Fruit fly (Drosophila melanogaster): ENCODE results near the gene Gagr.

The Gagr gene

DNA sequence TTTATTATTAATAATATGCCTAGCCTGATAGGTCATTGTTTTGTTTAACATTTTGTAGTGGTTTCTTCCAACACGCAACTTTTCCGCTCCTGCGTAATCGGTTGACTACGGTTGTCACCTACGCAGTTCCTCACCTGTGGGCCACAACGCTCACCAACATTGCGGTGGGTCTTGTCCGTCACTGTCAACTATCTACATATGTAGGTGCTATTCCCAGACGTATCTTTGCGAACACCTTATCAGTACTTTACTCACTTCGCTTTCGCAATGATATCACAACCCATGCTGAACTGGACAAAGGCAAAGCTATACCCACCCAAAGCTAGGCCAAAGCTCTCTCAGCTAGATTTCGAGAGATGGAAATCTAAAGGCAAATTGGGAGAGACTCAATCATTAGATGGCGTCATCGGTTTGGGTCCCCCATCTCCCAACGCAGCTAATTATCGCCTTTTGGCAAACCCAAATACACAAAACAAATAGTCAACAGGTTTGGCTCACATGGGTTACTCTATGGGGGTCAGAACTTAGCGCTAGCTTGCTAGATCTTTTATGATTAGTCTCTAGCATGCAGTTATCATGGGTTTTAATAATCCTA, 38.1 kb upstream of the Gagr start:
- no peak for TF ChIP-seq OdsH (GFP tag; optimal IDR thresholded peaks at IDR 0.05)
- no peak for TF ChIP-seq CG11902 (GFP tag; optimal IDR thresholded peaks at IDR 0.05)
- no peak for TF ChIP-seq ss (GFP tag; optimal IDR thresholded peaks at IDR 0.05)
- TF ChIP-seq spab (GFP tag; optimal IDR thresholded peaks at IDR 0.05) = no peak
- TF ChIP-seq CG10669 (GFP tag; optimal IDR thresholded peaks at IDR 0.05) = no peak
- no peak for TF ChIP-seq dsx (GFP tag; optimal IDR thresholded peaks at IDR 0.05; ENCODE audit: poor library complexity, severe bottlenecking)
- no peak for TF ChIP-seq Sox15 (GFP tag; optimal IDR thresholded peaks at IDR 0.05)
- no peak for TF ChIP-seq CG1621 (tag; optimal IDR thresholded peaks at IDR 0.05)
- peak; percentile 72 for TF ChIP-seq vri (GFP tag; optimal IDR thresholded peaks at IDR 0.05)
- TF ChIP-seq Eip78C (GFP tag) = peak; percentile 40
- TF ChIP-seq fkh (GFP tag; optimal IDR thresholded peaks at IDR 0.05) = peak; percentile 62
- TF ChIP-seq Smox (GFP tag; optimal IDR thresholded peaks at IDR 0.05) = no peak
- TF ChIP-seq Sox14 (GFP tag; optimal IDR thresholded peaks at IDR 0.05) = no peak

DNA sequence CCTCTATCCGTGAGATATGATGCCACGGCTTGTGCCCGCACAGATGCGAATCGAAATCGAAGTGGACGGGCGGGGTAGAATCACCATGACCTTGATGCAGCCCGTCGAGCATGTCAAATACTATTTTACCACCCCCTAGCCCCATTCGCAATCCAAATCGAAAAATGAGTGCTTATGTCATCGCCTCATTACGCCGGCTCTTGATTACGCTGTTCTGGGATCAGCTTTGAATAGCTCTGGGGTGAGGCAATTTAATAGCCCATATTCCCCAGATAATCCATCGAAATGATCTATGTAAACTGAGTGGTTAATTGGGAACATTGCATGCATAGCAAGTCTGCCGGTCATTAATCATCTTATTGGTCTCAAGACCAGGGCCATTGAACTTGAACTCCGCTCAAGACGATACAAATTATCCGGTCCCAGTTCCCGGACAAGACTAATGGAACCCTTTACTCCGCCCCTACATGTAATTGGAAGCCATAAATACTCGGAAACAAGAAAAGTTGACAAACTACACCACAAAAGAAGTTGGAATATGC, 37.1 kb upstream of the Gagr start:
- TF ChIP-seq vri (GFP tag; optimal IDR thresholded peaks at IDR 0.05) = peak; percentile 71
- peak; percentile 21 for TF ChIP-seq CG1621 (tag; optimal IDR thresholded peaks at IDR 0.05)
- TF ChIP-seq net (GFP tag; optimal IDR thresholded peaks at IDR 0.05) = no peak
- no peak for TF ChIP-seq Hr4 (GFP tag; optimal IDR thresholded peaks at IDR 0.05)
- TF ChIP-seq CG6163 (GFP tag; IDR thresholded peaks at IDR 0.05) = 0 out of 3 replicates have a peak, but pooled peaks have one; percentile 25
- TF ChIP-seq dsx (GFP tag; optimal IDR thresholded peaks at IDR 0.05; ENCODE audit: poor library complexity, severe bottlenecking) = no peak

- TF ChIP-seq CG6808 (GFP tag; optimal IDR thresholded peaks at IDR 0.05) (peak; percentile 38), esn (GFP tag; optimal IDR thresholded peaks at IDR 0.05) (peak; percentile 14), Sox14 (GFP tag; optimal IDR thresholded peaks at IDR 0.05) (peak; percentile 4), salr (GFP tag; optimal IDR thresholded peaks at IDR 0.05) (peak in 1 of 2 experiments; percentile 40), lz (GFP tag; optimal IDR thresholded peaks at IDR 0.05) (no peak), Eip78C (GFP tag) (peak; percentile 78), CG4318 (GFP tag; optimal IDR thresholded peaks at IDR 0.05) (no peak), cyc (GFP tag; optimal IDR thresholded peaks at IDR 0.05) (no peak), eg (GFP tag; IDR thresholded peaks at IDR 0.05) (no peak), Met (GFP tag; optimal IDR thresholded peaks at IDR 0.05) (no peak)
Observed at dm6 chr3L:16357860-16358259, 36.5 kb upstream of the Gagr start.

DNA sequence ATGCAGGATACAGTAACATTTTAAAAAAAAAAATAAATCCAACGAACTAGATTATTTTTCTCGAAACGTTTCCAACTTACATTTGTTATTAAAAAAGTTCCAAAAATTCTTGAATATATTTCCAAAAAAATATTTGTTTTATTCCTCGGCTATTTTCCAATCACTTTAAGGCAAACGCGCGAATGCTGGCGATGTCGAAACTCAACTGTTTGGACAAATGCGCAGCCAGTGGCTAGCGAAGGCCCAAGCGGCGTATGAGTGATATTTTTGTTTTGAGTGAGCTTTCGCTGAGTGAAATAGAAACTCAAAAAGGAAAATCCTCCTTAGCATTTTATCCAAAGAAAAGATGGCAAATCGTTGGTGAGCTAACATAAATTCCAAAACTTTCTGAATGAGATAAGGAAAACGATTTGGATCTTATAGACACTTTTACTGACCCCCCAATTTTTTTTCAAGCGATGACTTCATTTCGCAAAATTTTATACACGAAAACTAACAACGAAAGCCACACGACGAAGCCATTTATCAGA, 35.1 kb upstream of the Gagr start, which contains the start of gene ringer:
Gene ringer, minus strand, starts transcription at position 210 of the 530 bp plus-strand sequence.
- TF ChIP-seq Eip78C (GFP tag) = peak; percentile 71
- TF ChIP-seq Smox (GFP tag; optimal IDR thresholded peaks at IDR 0.05) = no peak

DNA sequence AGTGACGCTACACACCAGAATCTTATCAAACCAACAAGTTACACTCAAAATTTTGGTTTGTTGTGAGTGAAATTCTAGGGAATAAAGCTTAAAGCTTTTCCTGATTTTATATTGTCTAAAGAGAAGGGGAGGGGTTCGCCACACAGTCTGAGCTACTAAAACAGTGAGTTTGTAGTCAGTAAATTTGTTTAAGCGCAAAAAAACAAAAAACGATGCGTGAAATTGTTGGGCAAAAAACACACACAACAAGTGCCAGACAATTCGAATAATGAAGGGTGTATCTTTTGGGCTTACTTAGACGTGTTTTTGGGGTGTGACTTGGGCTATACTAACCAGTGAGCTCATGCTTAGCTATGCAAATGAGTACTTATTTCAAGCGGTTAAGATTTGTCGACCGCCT, 34.6 kb upstream of the Gagr start:
- TF ChIP-seq CG16779 (tag; optimal IDR thresholded peaks at IDR 0.05) (no peak), fkh (GFP tag; optimal IDR thresholded peaks at IDR 0.05) (peak; percentile 70)

dm6 chr3L:16361200-16361815, 33.1 kb upstream of the Gagr start:
- TF ChIP-seq CG6163 (GFP tag; IDR thresholded peaks at IDR 0.05) = peak; percentile 79
- TF ChIP-seq OdsH (GFP tag; optimal IDR thresholded peaks at IDR 0.05) = peak; percentile 90
- TF ChIP-seq Eip75B (GFP tag; optimal IDR thresholded peaks at IDR 0.05) = peak; percentile 89
- peak; percentile 72; the same call in 2 of the 3 replicates for TF ChIP-seq CG8119 (GFP tag; IDR thresholded peaks at IDR 0.05)
- TF ChIP-seq eg (GFP tag; IDR thresholded peaks at IDR 0.05) = 0 out of 3 replicates have a peak, but pooled peaks have one; percentile 25
- TF ChIP-seq CG1621 (tag; optimal IDR thresholded peaks at IDR 0.05) = peak; percentile 91
- TF ChIP-seq dac (GFP tag; optimal IDR thresholded peaks at IDR 0.05) = no peak
- peak; percentile 86 for TF ChIP-seq CG8632 (GFP tag; optimal IDR thresholded peaks at IDR 0.05)
- TF ChIP-seq pdm3 (GFP tag; optimal IDR thresholded peaks at IDR 0.05) = peak; percentile 84
- TF ChIP-seq lz (GFP tag; optimal IDR thresholded peaks at IDR 0.05) = peak; percentile 71
- TF ChIP-seq svp (GFP tag) = peak; percentile 89
- TF ChIP-seq CG11294 (GFP tag; IDR thresholded peaks at IDR 0.05) = peak; percentile 21; the same call in 1 of the 2 replicates
- TF ChIP-seq acj6 (GFP tag; optimal IDR thresholded peaks at IDR 0.05) = peak; percentile 92
- peak; percentile 83 for TF ChIP-seq CG16779 (tag; optimal IDR thresholded peaks at IDR 0.05)
- peak; percentile 89 for TF ChIP-seq achi (GFP tag; optimal IDR thresholded peaks at IDR 0.05)
- TF ChIP-seq esn (GFP tag; optimal IDR thresholded peaks at IDR 0.05) = peak; percentile 80
- peak; percentile 93 for TF ChIP-seq CG9139 (GFP tag; optimal IDR thresholded peaks at IDR 0.05)
- TF ChIP-seq Gug (GFP tag; IDR thresholded peaks at IDR 0.05) = no peak
- peak; percentile 96 for TF ChIP-seq fd59A (GFP tag; optimal IDR thresholded peaks at IDR 0.05)
- TF ChIP-seq salr (GFP tag; optimal IDR thresholded peaks at IDR 0.05) = peak; percentile 79 to 86
- peak; percentile 22 for TF ChIP-seq vri (GFP tag; optimal IDR thresholded peaks at IDR 0.05)

Measured in whole organism, prepupa.